Worm (Caenorhabditis elegans) whole organism, L2 larva: ENCODE measurements around the gene C52A11.3.

Experiments used
- C34F6.9 ChIP-seq: fragments of 150-350 bp; optimal IDR thresholded peaks from 2 replicates; lab custom pipeline; 2014; ENCODE audit warnings: missing biosample characterization, missing genetic modification characterization
- aly-2 ChIP-seq: fragments of 150-350 bp; optimal IDR thresholded peaks from 2 replicates; lab custom pipeline; 2014; ENCODE audit warnings: missing biosample characterization, missing genetic modification characterization
- crh-2 ChIP-seq: sonication (generic microtip); optimal IDR thresholded peaks from 2 replicates; lab custom pipeline; 2017; ENCODE audit warnings: missing biosample characterization, missing genetic modification characterization
- lin-11 ChIP-seq: fragments of 150-350 bp; sonication (generic microtip); optimal IDR thresholded peaks from 2 replicates; lab custom pipeline; 2014; ENCODE audit warnings: missing biosample characterization, missing genetic modification characterization, inconsistent platforms, mixed read lengths
- lsy-2 ChIP-seq, 2 experiments: fragments of 150-350 bp in 1 of 2; sonication (generic microtip) in 1 of 2; optimal IDR thresholded peaks; 2 replicates each; lab custom pipeline; 2014 to 2017; ENCODE audit warnings: missing biosample characterization in 2 of 2, missing genetic modification characterization in 2 of 2
- mdl-1 ChIP-seq, 2 experiments: fragments of 150-350 bp in 1 of 2; sonication (generic microtip) in 1 of 2; optimal IDR thresholded peaks; 2 replicates each; lab custom pipeline; 2017; ENCODE audit warnings: missing biosample characterization in 2 of 2, missing genetic modification characterization in 2 of 2
- nhr-11 ChIP-seq: fragments of 150-350 bp; optimal IDR thresholded peaks from 2 replicates; lab custom pipeline; 2014; ENCODE audit warnings: missing biosample characterization, missing genetic modification characterization
- nhr-237 ChIP-seq: fragments of 150-350 bp; optimal IDR thresholded peaks from 2 replicates; lab custom pipeline; 2014; ENCODE audit warnings: missing biosample characterization, missing genetic modification characterization
- skn-1 ChIP-seq: sonication (generic microtip); optimal IDR thresholded peaks from 2 replicates; lab custom pipeline; 2017; ENCODE audit warnings: missing biosample characterization, missing genetic modification characterization
- sma-3 ChIP-seq: sonication (generic microtip); optimal IDR thresholded peaks from 2 replicates; lab custom pipeline; 2016; ENCODE audit warnings: missing genetic modification reagents, missing genetic modification characterization, missing compliant biosample characterization
- unc-39 ChIP-seq: fragments of 150-350 bp; optimal IDR thresholded peaks from 2 replicates; lab custom pipeline; 2014; ENCODE audit warnings: missing biosample characterization, missing genetic modification characterization
- unc-62 ChIP-seq: fragments of 150-350 bp; optimal IDR thresholded peaks from 2 replicates; lab custom pipeline; 2014; ENCODE audit warnings: missing biosample characterization, missing genetic modification reagents, missing genetic modification characterization
- ztf-4 ChIP-seq: fragments of 150-350 bp; optimal IDR thresholded peaks from 2 replicates; lab custom pipeline; 2014; ENCODE audit warnings: missing biosample characterization, missing genetic modification characterization

ce11 chrII:10767977-10768376 is 30.8 kb downstream of the C52A11.3 start:
- TF ChIP-seq unc-39 (tag; lab: Kevin White, UChicago) (no peak), sma-3 (GFP tag; lab: Kevin White, UChicago) (no peak), ztf-4 (no peak), unc-62 (GFP tag; lab: Kevin White, UChicago) (no peak), mdl-1 (tag; optimal IDR thresholded peaks at IDR 0.05; lab: Kevin White, UChicago) (no peak), C34F6.9 (no peak), nhr-237 (tag; lab: Kevin White, UChicago) (no peak), skn-1 (tag; lab: Kevin White, UChicago) (no peak), nhr-11 (tag; lab: Kevin White, UChicago) (no peak), crh-2 (tag; lab: Kevin White, UChicago) (no peak), lsy-2 (tag; optimal IDR thresholded peaks at IDR 0.05; lab: Kevin White, UChicago) (no peak), lin-11 (tag; lab: Kevin White, UChicago) (no peak), aly-2 (tag; lab: Kevin White, UChicago) (no peak)
